Fruit fly (Drosophila melanogaster) whole organism, embryonic: ENCODE results near the gene CG14402.
A peak's percentile ranks its signal among the peaks of the same experiment; 100 is the strongest.

Source experiments
- Antp ChIP-seq: fragments of 200-800 bp; sonication (Bioruptor generic); optimal IDR thresholded peaks from 3 replicates; lab custom pipeline; 2016; ENCODE audit warnings: missing biosample characterization, missing genetic modification characterization
- Bdp1 ChIP-seq: fragments of 200-800 bp; sonication (Bioruptor generic); optimal IDR thresholded peaks from 3 replicates; lab custom pipeline; 2016; ENCODE audit warnings: missing biosample characterization, missing genetic modification characterization
- Bgb ChIP-seq: fragments of 200-800 bp; sonication (Bioruptor generic); IDR thresholded peaks from 2 replicates; pipeline ENCODE4 v1.3.6; 2022; ENCODE audit warnings: missing biosample characterization, missing genetic modification characterization; ENCODE audit not compliant: partially characterized antibody
- Bteb2 ChIP-seq: fragments of 200-800 bp; sonication (Bioruptor generic); optimal IDR thresholded peaks from 2 replicates; lab custom pipeline; 2016; ENCODE audit warnings: missing biosample characterization, missing genetic modification characterization
- CG10147 ChIP-seq: fragments of 200-800 bp; sonication (Bioruptor generic); optimal IDR thresholded peaks from 2 replicates; lab custom pipeline; 2019; ENCODE audit warnings: missing biosample characterization, mild to moderate bottlenecking, missing genetic modification characterization, moderate library complexity
- CG11504 ChIP-seq: fragments of 200-800 bp; sonication (Bioruptor generic); optimal IDR thresholded peaks from 3 replicates; lab custom pipeline; 2019; ENCODE audit warnings: missing biosample characterization, mild to moderate bottlenecking, missing genetic modification characterization, moderate library complexity
- CG11695 ChIP-seq: fragments of 200-800 bp; sonication (Bioruptor generic); IDR thresholded peaks from 3 replicates; pipeline ENCODE4 v1.3.6; 2022; ENCODE audit warnings: missing biosample characterization, missing genetic modification characterization
- CG14050 ChIP-seq: fragments of 200-800 bp; sonication (Bioruptor generic); IDR thresholded peaks from 3 replicates; pipeline ENCODE4 v1.3.6; 2022; ENCODE audit warnings: missing biosample characterization, missing genetic modification characterization
- CG14441 ChIP-seq: fragments of 200-800 bp; sonication (Bioruptor generic); IDR thresholded peaks from 2 replicates; pipeline ENCODE4 v1.3.6; 2022; ENCODE audit warnings: missing biosample characterization, missing genetic modification characterization
- CG1529 ChIP-seq: fragments of 200-800 bp; sonication (Bioruptor generic); optimal IDR thresholded peaks from 3 replicates; lab custom pipeline; 2018; ENCODE audit warnings: missing biosample characterization, missing genetic modification characterization
- CG34422 ChIP-seq: fragments of 200-800 bp; sonication (Bioruptor generic); IDR thresholded peaks from 3 replicates; pipeline ENCODE4 v1.3.6; 2022; ENCODE audit warnings: missing biosample characterization, missing genetic modification characterization
- CG6689 ChIP-seq: fragments of 200-800 bp; sonication (Bioruptor generic); IDR thresholded peaks from 2 replicates; pipeline ENCODE4 v1.3.6; 2022; ENCODE audit warnings: missing biosample characterization, missing genetic modification characterization
- CG6765 ChIP-seq: fragments of 200-800 bp; sonication (Bioruptor generic); optimal IDR thresholded peaks from 3 replicates; lab custom pipeline; 2017; ENCODE audit warnings: missing biosample characterization, mild to moderate bottlenecking, missing genetic modification characterization
- CG6813 ChIP-seq: fragments of 200-800 bp; sonication (Bioruptor generic); optimal IDR thresholded peaks from 2 replicates; lab custom pipeline; 2017; ENCODE audit warnings: missing biosample characterization, missing genetic modification characterization, mild to moderate bottlenecking, moderate library complexity, missing genetic modification reagents
- CG7556 ChIP-seq: fragments of 200-800 bp; sonication (Bioruptor generic); optimal IDR thresholded peaks from 2 replicates; lab custom pipeline; 2017; ENCODE audit warnings: missing biosample characterization, mild to moderate bottlenecking, missing genetic modification characterization
- CG8290 ChIP-seq, 3 experiments: fragments of 200-800 bp; sonication (Bioruptor generic); optimal IDR thresholded peaks; 2 replicates each; lab custom pipeline; 2016 to 2019; ENCODE audit warnings: missing biosample characterization in 3 of 3, missing genetic modification characterization in 3 of 3, mild to moderate bottlenecking in 2 of 3, moderate library complexity in 1 of 3
- CG9215 ChIP-seq: fragments of 200-800 bp; sonication (Bioruptor generic); IDR thresholded peaks from 2 replicates; pipeline ENCODE4 v1.3.6; 2022; ENCODE audit warnings: missing biosample characterization, missing genetic modification characterization
- CHES-1-like ChIP-seq: fragments of 200-800 bp; sonication (Bioruptor generic); optimal IDR thresholded peaks from 2 replicates; lab custom pipeline; 2016; ENCODE audit warnings: missing biosample characterization, missing genetic modification characterization
- ERR ChIP-seq: fragments of 200-800 bp; sonication (Bioruptor generic); optimal IDR thresholded peaks from 2 replicates; lab custom pipeline; 2016; ENCODE audit warnings: missing biosample characterization, missing genetic modification characterization
- GATAe ChIP-seq: fragments of 200-800 bp; sonication (Bioruptor generic); conservative IDR thresholded peaks from 2 replicates; pipeline ENCODE4 v1.3.6; 2022; ENCODE audit warnings: missing biosample characterization, missing genetic modification characterization
- Hey ChIP-seq: fragments of 200-800 bp; sonication (Bioruptor generic); optimal IDR thresholded peaks from 3 replicates; lab custom pipeline; 2018; ENCODE audit warnings: missing biosample characterization, mild to moderate bottlenecking, missing genetic modification characterization
- Hmx ChIP-seq: fragments of 200-800 bp; sonication (Bioruptor generic); optimal IDR thresholded peaks from 2 replicates; lab custom pipeline; 2016; ENCODE audit warnings: missing biosample characterization, missing genetic modification characterization
- Hr39 ChIP-seq: fragments of >200 bp; optimal IDR thresholded peaks from 2 replicates; lab custom pipeline; 2017
- Hr78 ChIP-seq, 2 experiments: fragments of 200-800 bp in 1 of 2; fragments of >200 bp in 1 of 2; sonication (Bioruptor generic) in 1 of 2; optimal IDR thresholded peaks; 2 replicates each; lab custom pipeline; 2017 to 2019; ENCODE audit warnings: missing biosample characterization in 2 of 2, missing genetic modification characterization in 2 of 2, mild to moderate bottlenecking in 1 of 2, moderate library complexity in 1 of 2
- Lpt ChIP-seq: fragments of >200 bp; optimal IDR thresholded peaks from 2 replicates; lab custom pipeline; 2018; ENCODE audit warnings: missing biosample characterization, missing genetic modification characterization
- MBD-R2 ChIP-seq: fragments of 200-800 bp; sonication (Bioruptor generic); IDR thresholded peaks from 2 replicates; pipeline ENCODE4 v1.3.6; 2022; ENCODE audit warnings: missing biosample characterization, missing genetic modification characterization
- Nf-YA ChIP-seq: fragments of 200-800 bp; sonication (Bioruptor generic); IDR thresholded peaks from 2 replicates; pipeline ENCODE4 v1.3.6; 2022; ENCODE audit warnings: missing biosample characterization, missing genetic modification characterization
- Opbp ChIP-seq: fragments of 200-800 bp; sonication (Bioruptor generic); IDR thresholded peaks from 3 replicates; pipeline ENCODE4 v1.3.6; 2022; ENCODE audit warnings: missing biosample characterization, missing genetic modification characterization; ENCODE audit not compliant: partially characterized antibody
- Ptx1 ChIP-seq: fragments of 200-800 bp; sonication (Bioruptor generic); IDR thresholded peaks from 2 replicates; pipeline ENCODE4 v1.3.6; 2022; ENCODE audit warnings: missing biosample characterization, missing genetic modification characterization
- Rfx ChIP-seq: fragments of 200-800 bp; sonication (Bioruptor generic); IDR thresholded peaks from 2 replicates; pipeline ENCODE4 v1.3.6; 2022; ENCODE audit warnings: missing biosample characterization, missing genetic modification characterization
- Rx ChIP-seq: fragments of 200-800 bp; sonication (Bioruptor generic); IDR thresholded peaks from 2 replicates; pipeline ENCODE4 v1.3.6; 2022; ENCODE audit warnings: missing biosample characterization, missing genetic modification characterization
- Side ChIP-seq: fragments of 200-800 bp; sonication (Bioruptor generic); optimal IDR thresholded peaks from 2 replicates; lab custom pipeline; 2016; ENCODE audit warnings: missing biosample characterization, missing genetic modification characterization
- ara ChIP-seq: fragments of 200-800 bp; sonication (Bioruptor generic); IDR thresholded peaks from 2 replicates; pipeline ENCODE4 v1.3.6; 2022; ENCODE audit warnings: missing biosample characterization, missing genetic modification characterization
- ase ChIP-seq: fragments of 200-800 bp; sonication (Bioruptor generic); IDR thresholded peaks from 3 replicates; pipeline ENCODE4 v1.3.6; 2022; ENCODE audit warnings: missing biosample characterization, missing genetic modification characterization
- bab2 ChIP-seq: fragments of 200-800 bp; sonication (Bioruptor generic); optimal IDR thresholded peaks from 2 replicates; lab custom pipeline; 2016; ENCODE audit warnings: missing biosample characterization, missing genetic modification characterization
- cad ChIP-seq: fragments of >200 bp; optimal IDR thresholded peaks from 2 replicates; lab custom pipeline; 2017; ENCODE audit warnings: missing biosample characterization, missing genetic modification characterization
- cato ChIP-seq: fragments of 200-800 bp; sonication (Bioruptor generic); optimal IDR thresholded peaks from 2 replicates; lab custom pipeline; 2016; ENCODE audit warnings: missing biosample characterization, missing genetic modification characterization, borderline replicate concordance
- chn ChIP-seq: fragments of 200-800 bp; sonication (Bioruptor generic); optimal IDR thresholded peaks from 2 replicates; lab custom pipeline; 2016; ENCODE audit warnings: missing biosample characterization, missing genetic modification characterization
- da ChIP-seq: fragments of 200-800 bp; sonication (Bioruptor generic); optimal IDR thresholded peaks from 2 replicates; lab custom pipeline; 2016; ENCODE audit warnings: missing biosample characterization, missing genetic modification characterization
- dan ChIP-seq: fragments of 200-800 bp; sonication (Bioruptor generic); IDR thresholded peaks from 2 replicates; pipeline ENCODE4 v1.3.6; 2022; ENCODE audit warnings: missing biosample characterization, missing genetic modification characterization
- eyg ChIP-seq: fragments of 200-800 bp; sonication (Bioruptor generic); optimal IDR thresholded peaks from 3 replicates; lab custom pipeline; 2016; ENCODE audit warnings: missing biosample characterization, missing genetic modification characterization
- gsb-n ChIP-seq: fragments of 200-800 bp; sonication (Bioruptor generic); optimal IDR thresholded peaks from 3 replicates; lab custom pipeline; 2018; ENCODE audit warnings: missing biosample characterization, mild to moderate bottlenecking, missing genetic modification characterization
- jumu ChIP-seq: fragments of 200-800 bp; sonication (Bioruptor generic); optimal IDR thresholded peaks from 3 replicates; lab custom pipeline; 2016; ENCODE audit warnings: missing biosample characterization, missing genetic modification characterization
- lov ChIP-seq, 2 experiments: fragments of 200-800 bp in 1 of 2; fragments of >200 bp in 1 of 2; sonication (Bioruptor generic) in 1 of 2; IDR thresholded peaks in 1 of 2; optimal IDR thresholded peaks in 1 of 2; 2 replicates in 1 of 2; 3 replicates in 1 of 2; pipeline versions ENCODE4 v1.3.6 to Lab custom; 2017 to 2022; ENCODE audit warnings: missing biosample characterization in 1 of 2, missing genetic modification characterization in 1 of 2
- p53 ChIP-seq: fragments of 200-800 bp; sonication (Bioruptor generic); optimal IDR thresholded peaks from 2 replicates; lab custom pipeline; 2016; ENCODE audit warnings: missing biosample characterization, missing genetic modification characterization
- prd ChIP-seq, 3 experiments: fragments of >200 bp in 2 of 3; fragments of 200-800 bp in 1 of 3; sonication (Bioruptor generic) in 1 of 3; optimal IDR thresholded peaks in 2 of 3; IDR thresholded peaks in 1 of 3; 2 replicates in 2 of 3; 3 replicates in 1 of 3; pipeline versions ENCODE4 v1.3.6 to Lab custom; 2017 to 2022; ENCODE audit warnings: missing biosample characterization in 1 of 3, missing genetic modification characterization in 1 of 3
- shn ChIP-seq: fragments of 200-800 bp; sonication (Bioruptor generic); optimal IDR thresholded peaks from 3 replicates; lab custom pipeline; 2016; ENCODE audit warnings: missing biosample characterization, missing genetic modification characterization
- tna ChIP-seq: fragments of 200-800 bp; sonication (Bioruptor generic); IDR thresholded peaks from 2 replicates; pipeline ENCODE4 v1.3.6; 2022; ENCODE audit warnings: missing biosample characterization, missing genetic modification characterization; ENCODE audit not compliant: partially characterized antibody
- unpg ChIP-seq: fragments of 200-800 bp; sonication (Bioruptor generic); optimal IDR thresholded peaks from 3 replicates; lab custom pipeline; 2018; ENCODE audit warnings: missing biosample characterization, mild to moderate bottlenecking, missing genetic modification characterization, moderate library complexity

CG14402 gene

DNA sequence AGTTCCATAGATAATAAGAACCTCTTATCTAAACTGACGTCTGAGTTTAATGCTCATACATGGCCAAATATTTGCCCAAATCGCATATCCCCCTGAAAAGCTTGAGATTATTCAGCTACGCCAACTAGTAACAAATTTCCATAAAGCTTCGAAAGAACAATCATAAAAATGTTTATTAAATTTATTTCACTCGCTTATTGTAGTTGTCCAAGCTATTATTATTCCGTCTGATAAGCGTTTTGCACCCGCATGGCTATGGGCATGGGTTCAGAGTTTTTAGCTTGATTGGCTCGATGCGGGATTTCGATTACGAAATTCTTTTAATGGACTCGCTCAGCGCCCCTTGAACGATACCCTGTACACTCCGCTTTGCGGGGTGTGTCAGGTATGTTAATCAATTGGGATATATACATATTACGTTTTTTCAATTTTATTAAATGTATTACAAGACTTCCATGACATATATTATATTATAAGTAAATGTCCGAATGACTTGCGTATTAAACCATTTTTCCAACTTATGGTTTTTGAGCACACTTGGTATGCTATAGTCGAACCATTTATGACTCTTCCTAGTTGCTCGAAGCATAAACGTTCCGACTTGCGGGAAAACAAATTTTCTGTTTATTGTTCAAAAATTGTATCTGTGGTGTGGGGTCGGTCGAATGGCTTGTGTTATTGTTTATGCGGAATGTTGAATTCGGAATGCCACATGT, 43.3 kb upstream of the CG14402 start (continued):
- TF ChIP-seq prd (optimal IDR thresholded peaks at IDR 0.05; lab: Kevin White, UChicago) (no peak), prd (GFP tag; IDR thresholded peaks at IDR 0.05; lab: Robert Waterston, UW) (peak; percentile 96), bab2 (GFP tag; lab: Kevin White, UChicago) (peak; percentile 86), CG6689 (GFP tag; lab: Robert Waterston, UW) (peak; percentile 96), CG11504 (tag; lab: Kevin White, UChicago) (peak; percentile 95), Rfx (GFP tag; lab: Robert Waterston, UW) (peak; percentile 97), CG11695 (GFP tag; lab: Robert Waterston, UW) (peak; percentile 95), Antp (GFP tag; lab: Kevin White, UChicago) (peak; percentile 17), CG8290 (GFP tag; optimal IDR thresholded peaks at IDR 0.05; lab: Kevin White, UChicago) (peak; percentile 71), CG8290 (tag; optimal IDR thresholded peaks at IDR 0.05; lab: Kevin White, UChicago) (peak; percentile 7 to 92), Hmx (GFP tag; lab: Kevin White, UChicago) (no peak), jumu (GFP tag; lab: Kevin White, UChicago) (peak; percentile 69), GATAe (peak; percentile 74), shn (GFP tag; lab: Kevin White, UChicago) (peak; percentile 32), Hr39 (lab: Kevin White, UChicago) (no peak), Side (GFP tag; lab: Kevin White, UChicago) (peak; percentile 62), lov (optimal IDR thresholded peaks at IDR 0.05; lab: Kevin White, UChicago) (no peak), lov (GFP tag; IDR thresholded peaks at IDR 0.05; lab: Robert Waterston, UW) (peak; percentile 91), tna (GFP tag; lab: Robert Waterston, UW) (peak; percentile 88), CG9215 (peak; percentile 92), CHES-1-like (GFP tag; lab: Kevin White, UChicago) (peak; percentile 71), Opbp (GFP tag; lab: Robert Waterston, UW) (no peak), Bgb (GFP tag; lab: Robert Waterston, UW) (peak; percentile 75), gsb-n (tag; lab: Kevin White, UChicago) (peak; percentile 94), CG6765 (GFP tag; lab: Kevin White, UChicago) (peak; percentile 93), CG14050 (GFP tag; lab: Robert Waterston, UW) (peak; percentile 94), ara (GFP tag; lab: Robert Waterston, UW) (peak; percentile 93), p53 (GFP tag; lab: Kevin White, UChicago) (peak; percentile 18), MBD-R2 (GFP tag; lab: Robert Waterston, UW) (peak; percentile 85), Rx (peak; percentile 89), da (peak; percentile 21), ERR (GFP tag; lab: Kevin White, UChicago) (peak; percentile 43), cato (GFP tag; lab: Kevin White, UChicago) (peak; percentile 84), Lpt (GFP tag; lab: Kevin White, UChicago) (no peak), CG1529 (GFP tag; lab: Kevin White, UChicago) (peak; percentile 94), eyg (no peak), CG7556 (GFP tag; lab: Kevin White, UChicago) (peak; percentile 97), CG6813 (GFP tag; lab: Kevin White, UChicago) (peak; percentile 95), unpg (GFP tag; lab: Kevin White, UChicago) (peak; percentile 97), Ptx1 (peak; percentile 98), Hr78 (GFP tag; optimal IDR thresholded peaks at IDR 0.05; lab: Kevin White, UChicago) (peak in 1 of 2 experiments; percentile 81), Nf-YA (GFP tag; lab: Robert Waterston, UW) (peak; percentile 87), ase (GFP tag; lab: Robert Waterston, UW) (peak; percentile 93), CG14441 (GFP tag; lab: Robert Waterston, UW) (peak; percentile 95), cad (no peak), Bdp1 (GFP tag; lab: Kevin White, UChicago) (peak; percentile 77), CG10147 (GFP tag; lab: Kevin White, UChicago) (peak; percentile 92), Bteb2 (GFP tag; lab: Kevin White, UChicago) (peak; percentile 90), chn (GFP tag; lab: Kevin White, UChicago) (peak; percentile 88), Hey (tag; lab: Kevin White, UChicago) (peak; percentile 63), CG34422 (GFP tag; lab: Robert Waterston, UW) (peak; percentile 95), dan (GFP tag; lab: Robert Waterston, UW) (no peak; the same call in 1 of the 2 replicates)
